Worm (Caenorhabditis elegans) whole organism, L4 larva: ENCODE results near the gene nspa-2.

Experiments used
- ZK546.5 ChIP-seq, 2 experiments: sonication (generic microtip); optimal IDR thresholded peaks; 2 replicates each; lab custom pipeline; 2017; ENCODE audit warnings: missing biosample characterization in 2 of 2, missing genetic modification characterization in 2 of 2
- ceh-82 ChIP-seq: sonication (generic microtip); optimal IDR thresholded peaks from 2 replicates; lab custom pipeline; 2017; ENCODE audit warnings: missing biosample characterization, missing genetic modification characterization
- dve-1 ChIP-seq: sonication (generic microtip); optimal IDR thresholded peaks from 2 replicates; lab custom pipeline; 2017; ENCODE audit warnings: antibody characterized with exemption, mild to moderate bottlenecking, missing genetic modification characterization, missing compliant biosample characterization; ENCODE audit not compliant: insufficient read depth
- fos-1 ChIP-seq: fragments of 150-350 bp; optimal IDR thresholded peaks from 2 replicates; lab custom pipeline; 2014; ENCODE audit warnings: missing biosample characterization, missing genetic modification characterization
- gei-8 ChIP-seq: fragments of 200-800 bp; sonication (Bioruptor generic); optimal IDR thresholded peaks from 2 replicates; lab custom pipeline; 2018; ENCODE audit warnings: mild to moderate bottlenecking, missing genetic modification characterization, missing compliant biosample characterization
- lin-13 ChIP-seq: fragments of 150-350 bp; optimal IDR thresholded peaks from 2 replicates; lab custom pipeline; 2014; ENCODE audit warnings: missing biosample characterization, missing genetic modification reagents, missing genetic modification characterization
- lin-15B ChIP-seq: fragments of 150-350 bp; sonication (generic microtip); optimal IDR thresholded peaks from 3 replicates; lab custom pipeline; 2014; ENCODE audit warnings: missing biosample characterization, missing genetic modification characterization
- lsy-2 ChIP-seq, 2 experiments: fragments of 150-350 bp in 1 of 2; sonication (generic microtip) in 1 of 2; optimal IDR thresholded peaks; 2 replicates each; lab custom pipeline; 2014 to 2017; ENCODE audit warnings: missing biosample characterization in 2 of 2, missing genetic modification characterization in 2 of 2
- mdl-1 ChIP-seq, 2 experiments: fragments of 150-350 bp in 1 of 2; sonication (generic microtip) in 1 of 2; optimal IDR thresholded peaks; 2 replicates each; lab custom pipeline; 2014 to 2017; ENCODE audit warnings: missing biosample characterization in 2 of 2, missing genetic modification characterization in 2 of 2
- tra-1 ChIP-seq: fragments of 200-800 bp; sonication (Bioruptor generic); IDR thresholded peaks from 2 replicates; pipeline ENCODE4 v1.3.6; 2022; ENCODE audit warnings: missing genetic modification reagents, missing genetic modification characterization, missing compliant biosample characterization

ce11 chrV:14893355-14894050 is 2.6 kb downstream of the nspa-2 start, which contains the start of the genes mpst-2 and H12D21.5:
- TF ChIP-seq dve-1 (tag; lab: Kevin White, UChicago): no peak
- TF ChIP-seq gei-8 (GFP tag; lab: Kevin White, UChicago): no peak
- TF ChIP-seq tra-1 (GFP tag; lab: Robert Waterston, UW): no peak
- TF ChIP-seq ceh-82: no peak
- TF ChIP-seq fos-1 (tag; lab: Kevin White, UChicago): no peak
- TF ChIP-seq lin-15B (tag; lab: Kevin White, UChicago): no peak
- TF ChIP-seq ZK546.5 (tag; optimal IDR thresholded peaks at IDR 0.05; lab: Kevin White, UChicago): no peak
- no peak for TF ChIP-seq lin-13 (GFP tag; lab: Kevin White, UChicago)
- TF ChIP-seq lsy-2 (tag; optimal IDR thresholded peaks at IDR 0.05; lab: Kevin White, UChicago): no peak
- TF ChIP-seq mdl-1 (tag; optimal IDR thresholded peaks at IDR 0.05; lab: Kevin White, UChicago): no peak
